Worm (Caenorhabditis elegans) whole organism, young adult: ENCODE results near the gene Y50D7A.1.
A peak's percentile ranks its signal among the peaks of the same experiment; 100 is the strongest.

Experiments used
- B0019.2 ChIP-seq: fragments of 200-800 bp; sonication (Bioruptor generic); conservative IDR thresholded peaks from 2 replicates; pipeline ENCODE4 v1.3.6; 2022; ENCODE audit warnings: missing genetic modification reagents, missing genetic modification characterization, missing compliant biosample characterization
- F10E7.11 ChIP-seq: sonication (generic microtip); optimal IDR thresholded peaks from 2 replicates; lab custom pipeline; 2017; ENCODE audit warnings: mild to moderate bottlenecking, missing genetic modification characterization, moderate library complexity, missing compliant biosample characterization
- F23B12.7 ChIP-seq: sonication (generic microtip); optimal IDR thresholded peaks from 2 replicates; lab custom pipeline; 2017; ENCODE audit warnings: missing genetic modification characterization, mild to moderate bottlenecking, missing compliant biosample characterization, antibody characterized with exemption, moderate library complexity; ENCODE audit not compliant: insufficient read depth
- F33H1.4 ChIP-seq: fragments of 200-800 bp; sonication (Bioruptor generic); IDR thresholded peaks from 2 replicates; pipeline ENCODE4 v1.3.6; 2022; ENCODE audit warnings: missing genetic modification reagents, missing genetic modification characterization, missing compliant biosample characterization
- F37B4.10 ChIP-seq: fragments of 200-800 bp; sonication (Bioruptor generic); IDR thresholded peaks from 2 replicates; pipeline ENCODE4 v1.3.6; 2022; ENCODE audit warnings: missing genetic modification characterization, missing compliant biosample characterization
- F55B11.4 ChIP-seq: sonication (generic microtip); optimal IDR thresholded peaks from 2 replicates; lab custom pipeline; 2016; ENCODE audit warnings: missing compliant biosample characterization, missing genetic modification characterization, borderline replicate concordance; ENCODE audit not compliant: insufficient read depth
- K12H6.12 ChIP-seq: fragments of 200-800 bp; sonication (Bioruptor generic); optimal IDR thresholded peaks from 2 replicates; lab custom pipeline; 2018; ENCODE audit warnings: mild to moderate bottlenecking, missing genetic modification characterization, missing compliant biosample characterization
- Y53F4B.3 ChIP-seq: fragments of 200-800 bp; sonication (Bioruptor generic); IDR thresholded peaks from 2 replicates; pipeline ENCODE4 v1.3.6; 2022; ENCODE audit warnings: missing genetic modification reagents, missing genetic modification characterization, missing compliant biosample characterization
- Y53G8AR.9 ChIP-seq: fragments of 200-800 bp; sonication (Bioruptor generic); conservative IDR thresholded peaks from 2 replicates; pipeline ENCODE4 v1.3.6; 2022; ENCODE audit warnings: missing genetic modification reagents, missing genetic modification characterization, missing compliant biosample characterization
- Y56A3A.18 ChIP-seq: fragments of 200-800 bp; sonication (Bioruptor generic); IDR thresholded peaks from 2 replicates; pipeline ENCODE4 v1.3.6; 2022; ENCODE audit warnings: missing genetic modification reagents, missing genetic modification characterization, missing compliant biosample characterization
- Y95B8A.8 ChIP-seq: fragments of 200-800 bp; sonication (Bioruptor generic); IDR thresholded peaks from 2 replicates; pipeline ENCODE4 v1.3.6; 2022; ENCODE audit warnings: missing genetic modification reagents, missing genetic modification characterization, missing compliant biosample characterization
- ZK185.1 ChIP-seq: sonication (generic microtip); optimal IDR thresholded peaks from 2 replicates; lab custom pipeline; 2016; ENCODE audit warnings: mild to moderate bottlenecking, missing genetic modification characterization, missing compliant biosample characterization; ENCODE audit not compliant: poor library complexity, severe bottlenecking
- attf-3 ChIP-seq: fragments of 200-800 bp; sonication (Bioruptor generic); conservative IDR thresholded peaks from 2 replicates; pipeline ENCODE4 v1.3.6; 2022; ENCODE audit warnings: missing genetic modification reagents, missing genetic modification characterization, missing compliant biosample characterization
- bed-1 ChIP-seq: fragments of 200-800 bp; sonication (Bioruptor generic); IDR thresholded peaks from 2 replicates; pipeline ENCODE4 v1.3.6; 2022; ENCODE audit warnings: missing genetic modification reagents, missing genetic modification characterization, missing compliant biosample characterization
- bed-2 ChIP-seq: fragments of 200-800 bp; sonication (Bioruptor generic); IDR thresholded peaks from 2 replicates; pipeline ENCODE4 v1.3.6; 2022; ENCODE audit warnings: missing genetic modification reagents, missing genetic modification characterization, missing compliant biosample characterization
- cebp-1 ChIP-seq, 2 experiments: fragments of 200-800 bp in 1 of 2; sonication (Bioruptor generic) in 1 of 2; sonication (generic microtip) in 1 of 2; IDR thresholded peaks in 1 of 2; optimal IDR thresholded peaks in 1 of 2; 2 replicates each; pipeline versions ENCODE4 v1.3.6 to Lab custom; 2017 to 2022; ENCODE audit warnings: missing compliant biosample characterization in 2 of 2, missing genetic modification characterization in 2 of 2, mild to moderate bottlenecking in 1 of 2, missing genetic modification reagents in 1 of 2, moderate library complexity in 1 of 2
- cebp-2 ChIP-seq: fragments of 200-800 bp; sonication (Bioruptor generic); IDR thresholded peaks from 2 replicates; pipeline ENCODE4 v1.3.6; 2022; ENCODE audit warnings: missing genetic modification characterization, missing compliant biosample characterization
- ceh-100 ChIP-seq: fragments of 200-800 bp; sonication (Bioruptor generic); IDR thresholded peaks from 2 replicates; pipeline ENCODE4 v1.3.6; 2022; ENCODE audit warnings: missing genetic modification reagents, missing genetic modification characterization, missing compliant biosample characterization
- ceh-58 ChIP-seq: fragments of 200-800 bp; sonication (Bioruptor generic); IDR thresholded peaks from 2 replicates; pipeline ENCODE4 v1.3.6; 2022; ENCODE audit warnings: missing genetic modification characterization, missing compliant biosample characterization
- ceh-91 ChIP-seq: fragments of 200-800 bp; sonication (Bioruptor generic); IDR thresholded peaks from 2 replicates; pipeline ENCODE4 v1.3.6; 2022; ENCODE audit warnings: missing genetic modification reagents, missing genetic modification characterization, missing compliant biosample characterization
- dpff-1 ChIP-seq: sonication (generic microtip); optimal IDR thresholded peaks from 2 replicates; lab custom pipeline; 2017; ENCODE audit warnings: mild to moderate bottlenecking, missing genetic modification characterization, missing compliant biosample characterization
- dpl-1 ChIP-seq: fragments of 150-350 bp; optimal IDR thresholded peaks from 2 replicates; lab custom pipeline; 2014; ENCODE audit warnings: missing biosample characterization, missing genetic modification reagents, missing genetic modification characterization
- egl-44 ChIP-seq: fragments of 200-800 bp; sonication (Bioruptor generic); IDR thresholded peaks from 2 replicates; pipeline ENCODE4 v1.3.6; 2022; ENCODE audit warnings: missing genetic modification reagents, missing genetic modification characterization, missing compliant biosample characterization
- ets-4 ChIP-seq: fragments of 200-800 bp; sonication (Bioruptor generic); optimal IDR thresholded peaks from 2 replicates; lab custom pipeline; 2018; ENCODE audit warnings: mild to moderate bottlenecking, missing genetic modification characterization, missing compliant biosample characterization
- hlh-26 ChIP-seq: fragments of 200-800 bp; sonication (Bioruptor generic); conservative IDR thresholded peaks from 2 replicates; pipeline ENCODE4 v1.3.6; 2022; ENCODE audit warnings: missing genetic modification reagents, missing genetic modification characterization, missing compliant biosample characterization
- hrde-1 ChIP-seq: sonication (generic microtip); optimal IDR thresholded peaks from 2 replicates; lab custom pipeline; 2016; ENCODE audit warnings: missing genetic modification characterization, mild to moderate bottlenecking, missing compliant biosample characterization, moderate library complexity, missing genotype, missing genetic modification reagents, borderline replicate concordance
- let-607 ChIP-seq, 2 experiments: fragments of 200-800 bp in 1 of 2; sonication (Bioruptor generic) in 1 of 2; sonication (generic microtip) in 1 of 2; optimal IDR thresholded peaks; 2 replicates each; lab custom pipeline; 2016 to 2018; ENCODE audit warnings: mild to moderate bottlenecking in 2 of 2, missing compliant biosample characterization in 2 of 2, missing genetic modification characterization in 2 of 2, moderate library complexity in 2 of 2, missing genotype in 1 of 2
- lin-40 ChIP-seq: sonication (generic microtip); optimal IDR thresholded peaks from 2 replicates; lab custom pipeline; 2016; ENCODE audit warnings: missing genetic modification characterization, mild to moderate bottlenecking, missing compliant biosample characterization, missing genotype, missing genetic modification reagents
- lin-54 ChIP-seq: fragments of 200-800 bp; sonication (Bioruptor generic); optimal IDR thresholded peaks from 2 replicates; lab custom pipeline; 2018; ENCODE audit warnings: mild to moderate bottlenecking, missing genetic modification characterization, missing compliant biosample characterization
- madf-8 ChIP-seq: fragments of 200-800 bp; sonication (Bioruptor generic); conservative IDR thresholded peaks from 2 replicates; pipeline ENCODE4 v1.3.6; 2022; ENCODE audit warnings: missing genetic modification reagents, missing genetic modification characterization, missing compliant biosample characterization
- mcd-1 ChIP-seq: fragments of 200-800 bp; sonication (Bioruptor generic); IDR thresholded peaks from 2 replicates; pipeline ENCODE4 v1.3.6; 2022; ENCODE audit warnings: missing genetic modification reagents, missing genetic modification characterization, missing compliant biosample characterization
- nhr-120 ChIP-seq: fragments of 200-800 bp; sonication (Bioruptor generic); IDR thresholded peaks from 2 replicates; pipeline ENCODE4 v1.3.6; 2022; ENCODE audit warnings: missing genetic modification characterization, missing compliant biosample characterization
- nhr-80 ChIP-seq: sonication (generic microtip); optimal IDR thresholded peaks from 2 replicates; lab custom pipeline; 2016; ENCODE audit warnings: missing genetic modification characterization, missing compliant biosample characterization
- rec-8 ChIP-seq, 2 experiments: sonication (generic microtip); optimal IDR thresholded peaks; 2 replicates each; lab custom pipeline; 2016; ENCODE audit warnings: mild to moderate bottlenecking in 2 of 2, missing genetic modification characterization in 2 of 2, missing genetic modification reagents in 2 of 2, missing genotype in 2 of 2, missing biosample characterization in 1 of 2, missing compliant biosample characterization in 1 of 2, moderate library complexity in 1 of 2
- snpc-1.3 ChIP-seq: sonication (generic microtip); optimal IDR thresholded peaks from 2 replicates; lab custom pipeline; 2017; ENCODE audit warnings: missing genetic modification characterization, mild to moderate bottlenecking, missing compliant biosample characterization, antibody characterized with exemption, moderate library complexity, missing genotype, missing genetic modification reagents; ENCODE audit not compliant: insufficient read depth
- somi-1 ChIP-seq: fragments of 200-800 bp; sonication (Bioruptor generic); optimal IDR thresholded peaks from 2 replicates; lab custom pipeline; 2018; ENCODE audit warnings: mild to moderate bottlenecking, missing genetic modification characterization, missing compliant biosample characterization
- sptf-2 ChIP-seq: fragments of 200-800 bp; sonication (Bioruptor generic); optimal IDR thresholded peaks from 2 replicates; lab custom pipeline; 2018; ENCODE audit warnings: mild to moderate bottlenecking, missing genetic modification characterization, missing compliant biosample characterization
- zfh-2 ChIP-seq: fragments of 200-800 bp; sonication (Bioruptor generic); conservative IDR thresholded peaks from 2 replicates; pipeline ENCODE4 v1.3.6; 2022; ENCODE audit warnings: missing genetic modification reagents, missing genetic modification characterization, missing compliant biosample characterization
- ztf-28 ChIP-seq: fragments of 200-800 bp; sonication (Bioruptor generic); IDR thresholded peaks from 2 replicates; pipeline ENCODE4 v1.3.6; 2022; ENCODE audit warnings: missing genetic modification reagents, missing genetic modification characterization, missing compliant biosample characterization

The Y50D7A.1 gene

ce11 chrIII:354545-355460, 62.4 kb downstream of the Y50D7A.1 start, which contains the start of gene gei-4 (continued):
- peak; percentile 38 for TF ChIP-seq lin-54
- no peak for TF ChIP-seq ceh-100
- TF ChIP-seq cebp-1 (GFP tag; IDR thresholded peaks at IDR 0.05; lab: Robert Waterston, UW): peak; percentile 95
- TF ChIP-seq cebp-1 (tag; optimal IDR thresholded peaks at IDR 0.05; lab: Kevin White, UChicago): peak; percentile 100
- no peak for TF ChIP-seq dpl-1 (GFP tag; lab: Kevin White, UChicago)
- no peak for TF ChIP-seq F23B12.7 (tag; lab: Kevin White, UChicago)
- TF ChIP-seq F10E7.11 (tag; lab: Kevin White, UChicago): no peak
- no peak for TF ChIP-seq ceh-91 (GFP tag; lab: Robert Waterston, UW)
- no peak for TF ChIP-seq ztf-28 (GFP tag; lab: Robert Waterston, UW)
- TF ChIP-seq hlh-26: no peak
- TF ChIP-seq cebp-2 (GFP tag; lab: Robert Waterston, UW): no peak
- peak in 1 of 2 experiments; percentile 78 for TF ChIP-seq let-607 (tag; optimal IDR thresholded peaks at IDR 0.05; lab: Kevin White, UChicago)
- no peak for TF ChIP-seq madf-8 (GFP tag; lab: Robert Waterston, UW)
- TF ChIP-seq bed-2 (GFP tag; lab: Robert Waterston, UW): no peak
- TF ChIP-seq ceh-58: no peak
- TF ChIP-seq F55B11.4 (tag; lab: Kevin White, UChicago): no peak
- peak; percentile 29; the same call in 1 of the 2 replicates for TF ChIP-seq Y95B8A.8 (GFP tag; lab: Robert Waterston, UW)
- no peak for TF ChIP-seq bed-1 (GFP tag; lab: Robert Waterston, UW)
- TF ChIP-seq zfh-2: peak; percentile 100
- TF ChIP-seq K12H6.12 (tag; lab: Kevin White, UChicago): peak; percentile 94
- TF ChIP-seq, all 124 proteins: peak for 52

- no peak for TF ChIP-seq cebp-2 (GFP tag; lab: Robert Waterston, UW)
- TF ChIP-seq ets-4 (GFP tag; lab: Kevin White, UChicago): no peak
- no peak for TF ChIP-seq hrde-1 (tag; lab: Kevin White, UChicago)
- no peak for TF ChIP-seq nhr-120 (GFP tag; lab: Robert Waterston, UW)
- no peak for TF ChIP-seq F33H1.4
- TF ChIP-seq sptf-2 (GFP tag; lab: Kevin White, UChicago): no peak
- no peak for TF ChIP-seq rec-8 (tag; optimal IDR thresholded peaks at IDR 0.05; lab: Kevin White, UChicago)
- 0 out of 2 replicates have a peak, but pooled peaks have one; percentile 19 for TF ChIP-seq Y53G8AR.9 (GFP tag; lab: Robert Waterston, UW)
- TF ChIP-seq B0019.2 (GFP tag; lab: Robert Waterston, UW): no peak
- no peak for TF ChIP-seq cebp-1 (GFP tag; IDR thresholded peaks at IDR 0.05; lab: Robert Waterston, UW)
- no peak for TF ChIP-seq cebp-1 (tag; optimal IDR thresholded peaks at IDR 0.05; lab: Kevin White, UChicago)
- no peak for TF ChIP-seq ceh-91 (GFP tag; lab: Robert Waterston, UW)
- TF ChIP-seq nhr-80 (tag; lab: Kevin White, UChicago): peak; percentile 70
- no peak for TF ChIP-seq F37B4.10 (GFP tag; lab: Robert Waterston, UW)
- no peak for TF ChIP-seq egl-44 (GFP tag; lab: Robert Waterston, UW)
- TF ChIP-seq attf-3: no peak
- TF ChIP-seq bed-1 (GFP tag; lab: Robert Waterston, UW): no peak
- no peak for TF ChIP-seq dpl-1 (GFP tag; lab: Kevin White, UChicago)
- TF ChIP-seq lin-40: peak; percentile 9
- no peak for TF ChIP-seq somi-1 (GFP tag; lab: Kevin White, UChicago)
- TF ChIP-seq Y56A3A.18: 0 out of 2 replicates have a peak, but pooled peaks have one; percentile 11
- no peak for TF ChIP-seq Y53F4B.3 (GFP tag; lab: Robert Waterston, UW)
- TF ChIP-seq ZK185.1: no peak
- TF ChIP-seq dpff-1: no peak
- TF ChIP-seq lin-54: no peak
- TF ChIP-seq mcd-1 (GFP tag; lab: Robert Waterston, UW): no peak
- TF ChIP-seq snpc-1.3 (tag; lab: Kevin White, UChicago): no peak
These were observed 64.8 kb downstream of the Y50D7A.1 start for ce11 chrIII:356906-357901.
